Fruit fly (Drosophila melanogaster): ENCODE results near the gene SNF4Agamma.

- TF ChIP-seq CG3032 (tag; optimal IDR thresholded peaks at IDR 0.05) (no peak), cyc (GFP tag; optimal IDR thresholded peaks at IDR 0.05) (no peak), CG31627 (GFP tag; optimal IDR thresholded peaks at IDR 0.05) (no peak)
These were observed 36.2 kb downstream of the SNF4Agamma start for dm6 chr3R:21176663-21177145.
